Worm (Caenorhabditis elegans): Measurements from ENCODE around the gene abcf-2.

The abcf-2 gene

ce11 chrIII:13457305-13457704, 4.7 kb downstream of the abcf-2 start:
- TF ChIP-seq Y22D7AL.16 (tag; optimal IDR thresholded peaks at IDR 0.05) (no peak), sox-2 (GFP tag; IDR thresholded peaks at IDR 0.05) (no peak), unc-42 (tag; optimal IDR thresholded peaks at IDR 0.05) (no peak), ref-2 (tag; optimal IDR thresholded peaks at IDR 0.05) (no peak), tbx-2 (tag; optimal IDR thresholded peaks at IDR 0.05) (no peak)

ce11 chrIII:13455816-13456215, 6.2 kb downstream of the abcf-2 start:
- TF ChIP-seq unc-3 (GFP tag; conservative IDR thresholded peaks at IDR 0.05) (no peak), unc-3 (tag; optimal IDR thresholded peaks at IDR 0.05) (no peak), unc-42 (tag; optimal IDR thresholded peaks at IDR 0.05) (peak; percentile 15)

ce11 chrIII:13455207-13455606, 6.8 kb downstream of the abcf-2 start, which contains the start of gene cua-1:
TSS of gene cua-1 (minus strand) at chrIII:13455307.
- TF ChIP-seq madf-2 (tag; optimal IDR thresholded peaks at IDR 0.05): no peak
- TF ChIP-seq pag-3 (tag; optimal IDR thresholded peaks at IDR 0.05; ENCODE audit: borderline replicate concordance): no peak
- no peak for TF ChIP-seq odd-2 (tag; optimal IDR thresholded peaks at IDR 0.05)
- TF ChIP-seq sox-4 (tag; optimal IDR thresholded peaks at IDR 0.05): no peak
- TF ChIP-seq ceh-6 (GFP tag; optimal IDR thresholded peaks at IDR 0.05): no peak

- TF ChIP-seq ceh-9 (tag; optimal IDR thresholded peaks at IDR 0.05) (no peak), nhr-232 (tag; optimal IDR thresholded peaks at IDR 0.05) (no peak), ttx-3 (tag; optimal IDR thresholded peaks at IDR 0.05) (no peak), dve-1 (tag; optimal IDR thresholded peaks at IDR 0.05) (no peak), odd-2 (tag; optimal IDR thresholded peaks at IDR 0.05) (no peak), fkh-10 (GFP tag; optimal IDR thresholded peaks at IDR 0.05) (no peak), elt-2 (tag; optimal IDR thresholded peaks at IDR 0.05) (no peak), ceh-48 (tag; optimal IDR thresholded peaks at IDR 0.05) (no peak), hlh-15 (tag; optimal IDR thresholded peaks at IDR 0.05) (no peak), unc-42 (tag; optimal IDR thresholded peaks at IDR 0.05) (no peak)
Measured at ce11 chrIII:13452824-13453223, 9.2 kb downstream of the abcf-2 start.

ce11 chrIII:13439415-13439814, 22.6 kb downstream of the abcf-2 start, which contains the start of gene ciao-2B:
TSS of gene ciao-2B (minus strand) at chrIII:13439544.
- peak; percentile 28 for TF ChIP-seq hlh-8 (tag; optimal IDR thresholded peaks at IDR 0.05)
- TF ChIP-seq ceh-2 (tag; optimal IDR thresholded peaks at IDR 0.05): peak; percentile 25
- no peak for TF ChIP-seq nhr-11 (tag; optimal IDR thresholded peaks at IDR 0.05)
- TF ChIP-seq K02D7.2 (tag; optimal IDR thresholded peaks at IDR 0.05): no peak
- no peak for TF ChIP-seq T23F11.4 (GFP tag; optimal IDR thresholded peaks at IDR 0.05)
- no peak for TF ChIP-seq pax-1 (tag; optimal IDR thresholded peaks at IDR 0.05)
- peak; percentile 66 for TF ChIP-seq ceh-31 (tag; optimal IDR thresholded peaks at IDR 0.05)
- no peak for TF ChIP-seq unc-86 (tag; optimal IDR thresholded peaks at IDR 0.05)
- TF ChIP-seq tbx-7 (tag; optimal IDR thresholded peaks at IDR 0.05): peak; percentile 5
- peak; percentile 70 for TF ChIP-seq C08G9.2 (tag; optimal IDR thresholded peaks at IDR 0.05)
- TF ChIP-seq ets-4 (tag; optimal IDR thresholded peaks at IDR 0.05): peak; percentile 62

- TF ChIP-seq elt-2 (tag; optimal IDR thresholded peaks at IDR 0.05): no peak
- no peak for TF ChIP-seq ceh-31 (tag; optimal IDR thresholded peaks at IDR 0.05)
- TF ChIP-seq ceh-22 (tag; optimal IDR thresholded peaks at IDR 0.05): no peak
- TF ChIP-seq ama-1 (optimal IDR thresholded peaks at IDR 0.05): no peak
- no peak for TF ChIP-seq odd-2 (tag; optimal IDR thresholded peaks at IDR 0.05)
- no peak for TF ChIP-seq ceh-30 (tag; optimal IDR thresholded peaks at IDR 0.05)
- no peak for TF ChIP-seq mec-3 (tag; optimal IDR thresholded peaks at IDR 0.05; ENCODE audit: borderline replicate concordance)
- TF ChIP-seq ceh-24 (tag; optimal IDR thresholded peaks at IDR 0.05): no peak
- TF ChIP-seq pax-1 (tag; optimal IDR thresholded peaks at IDR 0.05): no peak
- no peak for TF ChIP-seq che-1 (tag; optimal IDR thresholded peaks at IDR 0.05)
Measured at ce11 chrIII:13436843-13437242, 25.2 kb downstream of the abcf-2 start, which contains the start of gene F45G2.9. TSS of gene F45G2.9 (minus strand) at chrIII:13436943.
